Worm (Caenorhabditis elegans) whole organism, mixed stage, embryonic: ENCODE results near the gene D2024.18.

Experiments used
- ceh-43 ChIP-seq: fragments of 200-800 bp; sonication (Bioruptor generic); optimal IDR thresholded peaks from 2 replicates; lab custom pipeline; 2018; ENCODE audit warnings: mild to moderate bottlenecking, missing genetic modification characterization, moderate library complexity, missing compliant biosample characterization
- pha-4 ChIP-seq: fragments of 150-350 bp; optimal IDR thresholded peaks from 2 replicates; lab custom pipeline; 2018; ENCODE audit warnings: missing biosample characterization, missing genetic modification reagents, missing genetic modification characterization

DNA sequence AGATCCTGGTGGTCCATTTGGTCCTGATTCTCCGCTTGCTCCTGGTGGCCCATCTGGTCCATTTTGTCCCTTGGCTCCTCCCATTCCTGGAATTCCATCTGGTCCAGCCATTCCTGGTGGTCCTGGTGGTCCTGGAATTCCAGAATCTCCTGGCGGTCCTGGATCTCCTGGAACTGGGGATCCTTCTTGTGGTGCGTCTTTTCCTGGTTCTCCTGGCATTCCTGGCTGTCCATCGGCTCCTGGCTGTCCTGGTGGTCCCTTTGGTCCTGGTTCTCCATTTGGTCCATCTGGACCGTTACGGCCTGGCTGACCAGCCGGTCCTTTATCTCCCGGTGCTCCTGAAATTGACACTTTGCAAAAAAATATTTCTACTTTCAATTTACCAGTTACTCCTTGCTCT is 4.7 kb upstream of the D2024.18 start:
- no peak for TF ChIP-seq ceh-43 (GFP tag; lab: Kevin White, UChicago)
- TF ChIP-seq pha-4 (tag; lab: Kevin White, UChicago): no peak
